Worm (Caenorhabditis elegans) whole organism, L4/young adult: ENCODE data around the gene Y77E11A.7.

ENCODE experiments used
- W03F9.2 ChIP-seq: fragments of 150-350 bp; optimal IDR thresholded peaks from 2 replicates; lab custom pipeline; 2014; ENCODE audit warnings: missing biosample characterization, missing genetic modification characterization
- dao-5 ChIP-seq: sonication (generic microtip); optimal IDR thresholded peaks from 2 replicates; lab custom pipeline; 2016; ENCODE audit warnings: missing genotype, missing genetic modification characterization, moderate library complexity, missing compliant biosample characterization
- him-1 ChIP-seq: sonication (generic microtip); optimal IDR thresholded peaks from 2 replicates; lab custom pipeline; 2016; ENCODE audit warnings: missing genotype, missing genetic modification reagents, missing genetic modification characterization, missing compliant biosample characterization

DNA sequence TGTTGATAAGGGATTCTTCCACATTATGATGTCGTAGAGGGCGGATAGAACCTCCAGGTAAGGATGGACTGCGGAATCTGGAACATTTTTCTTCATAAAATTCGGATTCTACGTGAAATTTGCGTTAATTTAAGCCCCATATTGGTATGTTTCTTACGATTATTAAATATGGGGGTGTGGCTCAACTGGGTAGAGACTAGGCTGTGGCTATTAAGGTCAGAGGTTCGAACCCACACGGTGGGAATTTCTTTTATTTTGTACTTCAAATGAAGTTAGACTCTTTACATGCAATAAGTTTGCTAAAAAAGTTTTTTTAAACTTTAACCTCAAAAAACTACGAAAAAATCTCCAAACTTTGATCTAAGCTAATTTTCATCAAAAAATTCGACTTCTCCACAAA is 45.8 kb upstream of the Y77E11A.7 start:
- TF ChIP-seq W03F9.2 (no peak), him-1 (no peak), dao-5 (tag; lab: Kevin White, UChicago) (no peak)
